Worm (Caenorhabditis elegans): ENCODE measurements around the gene F53B1.2.

F53B1.2 gene

ce11 chrX:2070418-2070996 is 38.3 kb upstream of the F53B1.2 start, which contains the start of gene acl-4 (continued):
- TF ChIP-seq nhr-42 (GFP tag; IDR thresholded peaks at IDR 0.05) (no peak), zip-11 (GFP tag; IDR thresholded peaks at IDR 0.05) (no peak), nhr-28 (tag; optimal IDR thresholded peaks at IDR 0.05) (peak; percentile 44), rbr-2 (tag; optimal IDR thresholded peaks at IDR 0.05) (no peak), egl-43 (GFP tag; IDR thresholded peaks at IDR 0.05) (no peak), nhr-11 (tag; optimal IDR thresholded peaks at IDR 0.05) (no peak), pqm-1 (tag; optimal IDR thresholded peaks at IDR 0.05) (no peak), fkh-10 (GFP tag; optimal IDR thresholded peaks at IDR 0.05) (no peak), nhr-6 (tag; optimal IDR thresholded peaks at IDR 0.05) (no peak), Y48G9A.11 (GFP tag; IDR thresholded peaks at IDR 0.05) (no peak), hlh-11 (tag; optimal IDR thresholded peaks at IDR 0.05) (peak; percentile 3), php-3 (GFP tag; IDR thresholded peaks at IDR 0.05) (no peak), dve-1 (tag; optimal IDR thresholded peaks at IDR 0.05; ENCODE audit: insufficient read depth) (peak; percentile 17), ZK546.5 (tag; optimal IDR thresholded peaks at IDR 0.05) (no peak), aha-1 (tag) (peak; percentile 64), mdt-29 (GFP tag; IDR thresholded peaks at IDR 0.05) (no peak), tag-97 (GFP tag; IDR thresholded peaks at IDR 0.05) (no peak), dmd-6 (GFP tag; IDR thresholded peaks at IDR 0.05) (peak; percentile 83), daf-16 (GFP tag; optimal IDR thresholded peaks at IDR 0.05) (no peak), daf-16 (tag; optimal IDR thresholded peaks at IDR 0.05) (peak; percentile 47), Y5F2A.4 (GFP tag; optimal IDR thresholded peaks at IDR 0.05) (no peak), dmd-9 (GFP tag; IDR thresholded peaks at IDR 0.05) (no peak), hlh-30 (tag; optimal IDR thresholded peaks at IDR 0.05; ENCODE audit: insufficient read depth) (peak; percentile 16)

- TF ChIP-seq daf-12 (tag; optimal IDR thresholded peaks at IDR 0.05) (no peak), skn-1 (tag; optimal IDR thresholded peaks at IDR 0.05) (no peak), nhr-42 (GFP tag; IDR thresholded peaks at IDR 0.05) (peak; percentile 63; the same call in 1 of the 2 replicates), egl-27 (tag; optimal IDR thresholded peaks at IDR 0.05) (no peak), hmg-1.1 (GFP tag; IDR thresholded peaks at IDR 0.05) (peak; percentile 76), ceh-82 (tag; optimal IDR thresholded peaks at IDR 0.05) (no peak), php-3 (GFP tag; IDR thresholded peaks at IDR 0.05) (peak; percentile 55; the same call in 1 of the 2 replicates), attf-4 (tag; optimal IDR thresholded peaks at IDR 0.05) (no peak), lir-3 (tag; optimal IDR thresholded peaks at IDR 0.05) (no peak), ceh-20 (GFP tag; IDR thresholded peaks at IDR 0.05) (peak; percentile 64), daf-16 (GFP tag; optimal IDR thresholded peaks at IDR 0.05) (peak in 1 of 2 experiments; percentile 32), daf-16 (tag; optimal IDR thresholded peaks at IDR 0.05) (peak; percentile 95), nhr-237 (tag; optimal IDR thresholded peaks at IDR 0.05) (no peak), nhr-77 (tag; optimal IDR thresholded peaks at IDR 0.05) (no peak), mdl-1 (tag; optimal IDR thresholded peaks at IDR 0.05) (peak; percentile 65 to 79), sdz-12 (GFP tag; optimal IDR thresholded peaks at IDR 0.05) (no peak), lsy-2 (tag; optimal IDR thresholded peaks at IDR 0.05) (no peak), spr-3 (GFP tag; optimal IDR thresholded peaks at IDR 0.05) (no peak), nhr-111 (GFP tag; optimal IDR thresholded peaks at IDR 0.05) (no peak), snpc-1.2 (GFP tag; IDR thresholded peaks at IDR 0.05) (no peak), dpl-1 (GFP tag; optimal IDR thresholded peaks at IDR 0.05) (peak; percentile 40), unc-62 (GFP tag; optimal IDR thresholded peaks at IDR 0.05 in 1 of 2) (no peak), unc-62 (tag; optimal IDR thresholded peaks at IDR 0.05) (no peak), ZK337.2 (GFP tag; IDR thresholded peaks at IDR 0.05) (no peak), Y75B8A.6 (GFP tag; IDR thresholded peaks at IDR 0.05) (no peak), ceh-32 (tag; optimal IDR thresholded peaks at IDR 0.05; ENCODE audit: poor library complexity) (no peak), tag-97 (GFP tag; IDR thresholded peaks at IDR 0.05) (no peak), nhr-76 (tag; optimal IDR thresholded peaks at IDR 0.05) (no peak), lin-13 (GFP tag; optimal IDR thresholded peaks at IDR 0.05) (peak; percentile 34), mxl-3 (GFP tag; optimal IDR thresholded peaks at IDR 0.05) (peak; percentile 77), fkh-10 (GFP tag; optimal IDR thresholded peaks at IDR 0.05) (peak; percentile 17), dve-1 (tag; optimal IDR thresholded peaks at IDR 0.05; ENCODE audit: insufficient read depth) (peak; percentile 25), hlh-11 (tag; optimal IDR thresholded peaks at IDR 0.05) (peak; percentile 91), zfp-3 (GFP tag; conservative IDR thresholded peaks at IDR 0.05) (no peak)
Observed at ce11 chrX:2071392-2072001, 37.3 kb upstream of the F53B1.2 start.
